Fruit fly (Drosophila melanogaster) whole organism, embryonic: ENCODE data around the gene CG11811.

ENCODE experiments used
- Bteb2 ChIP-seq: fragments of 200-800 bp; sonication (Bioruptor generic); optimal IDR thresholded peaks from 2 replicates; lab custom pipeline; 2016; ENCODE audit warnings: missing biosample characterization, missing genetic modification characterization
- CG10274 ChIP-seq: fragments of 200-800 bp; sonication (Bioruptor generic); optimal IDR thresholded peaks from 3 replicates; lab custom pipeline; 2017; ENCODE audit warnings: missing biosample characterization, mild to moderate bottlenecking, missing genetic modification characterization
- CG10366 ChIP-seq: fragments of 200-800 bp; sonication (Bioruptor generic); IDR thresholded peaks from 2 replicates; pipeline ENCODE4 v1.3.6; 2022; ENCODE audit warnings: missing biosample characterization, missing genetic modification characterization
- CG11456 ChIP-seq: fragments of 200-800 bp; sonication (Bioruptor generic); IDR thresholded peaks from 3 replicates; pipeline ENCODE4 v1.3.6; 2022; ENCODE audit warnings: missing biosample characterization, missing genetic modification characterization
- CG11504 ChIP-seq: fragments of 200-800 bp; sonication (Bioruptor generic); optimal IDR thresholded peaks from 3 replicates; lab custom pipeline; 2019; ENCODE audit warnings: missing biosample characterization, mild to moderate bottlenecking, missing genetic modification characterization, moderate library complexity
- CG11696 ChIP-seq: fragments of 200-800 bp; sonication (Bioruptor generic); IDR thresholded peaks from 2 replicates; pipeline ENCODE4 v1.3.6; 2022; ENCODE audit warnings: missing biosample characterization, missing genetic modification characterization
- CG12744 ChIP-seq: fragments of 200-800 bp; sonication (Bioruptor generic); optimal IDR thresholded peaks from 2 replicates; lab custom pipeline; 2016; ENCODE audit warnings: missing biosample characterization, missing genetic modification characterization
- CG1647 ChIP-seq: fragments of 200-800 bp; sonication (Bioruptor generic); optimal IDR thresholded peaks from 3 replicates; lab custom pipeline; 2016; ENCODE audit warnings: missing biosample characterization, missing genetic modification characterization
- CG16815 ChIP-seq: fragments of 200-800 bp; sonication (Bioruptor generic); optimal IDR thresholded peaks from 3 replicates; lab custom pipeline; 2017; ENCODE audit warnings: missing biosample characterization, mild to moderate bottlenecking, missing genetic modification characterization
- CG16863 ChIP-seq: fragments of 200-800 bp; sonication (Bioruptor generic); optimal IDR thresholded peaks from 3 replicates; lab custom pipeline; 2016; ENCODE audit warnings: missing biosample characterization, missing genetic modification characterization
- CG17186 ChIP-seq: fragments of 200-800 bp; sonication (Bioruptor generic); optimal IDR thresholded peaks from 3 replicates; lab custom pipeline; 2017; ENCODE audit warnings: missing biosample characterization, missing genetic modification reagents, missing genetic modification characterization
- CG1792 ChIP-seq: fragments of 200-800 bp; sonication (Bioruptor generic); optimal IDR thresholded peaks from 2 replicates; lab custom pipeline; 2016; ENCODE audit warnings: missing biosample characterization, missing genetic modification characterization
- CG18619 ChIP-seq: fragments of 200-800 bp; sonication (Bioruptor generic); optimal IDR thresholded peaks from 3 replicates; lab custom pipeline; 2017; ENCODE audit warnings: missing biosample characterization, mild to moderate bottlenecking, missing genetic modification characterization
- CG30020 ChIP-seq: fragments of 200-800 bp; optimal IDR thresholded peaks from 2 replicates; lab custom pipeline; 2019; ENCODE audit warnings: missing biosample characterization, mild to moderate bottlenecking, missing genetic modification characterization, moderate library complexity
- CG3407 ChIP-seq: fragments of 200-800 bp; sonication (Bioruptor generic); optimal IDR thresholded peaks from 2 replicates; lab custom pipeline; 2018; ENCODE audit warnings: missing biosample characterization, mild to moderate bottlenecking, missing genetic modification characterization
- CG3847 ChIP-seq: fragments of 200-800 bp; sonication (Bioruptor generic); IDR thresholded peaks from 2 replicates; pipeline ENCODE4 v1.3.6; 2022; ENCODE audit warnings: missing biosample characterization, missing genetic modification characterization
- CG4360 ChIP-seq: fragments of 200-800 bp; sonication (Bioruptor generic); IDR thresholded peaks from 2 replicates; pipeline ENCODE4 v1.3.6; 2022; ENCODE audit warnings: missing biosample characterization, missing genetic modification characterization
- CG43689 ChIP-seq: fragments of 200-800 bp; sonication (Bioruptor generic); IDR thresholded peaks from 2 replicates; pipeline ENCODE4 v1.3.6; 2022; ENCODE audit warnings: missing biosample characterization, missing genetic modification characterization
- CHES-1-like ChIP-seq: fragments of 200-800 bp; sonication (Bioruptor generic); optimal IDR thresholded peaks from 2 replicates; lab custom pipeline; 2016; ENCODE audit warnings: missing biosample characterization, missing genetic modification characterization
- CoRest ChIP-seq: fragments of 200-800 bp; sonication (Bioruptor generic); optimal IDR thresholded peaks from 3 replicates; lab custom pipeline; 2018; ENCODE audit warnings: missing biosample characterization, mild to moderate bottlenecking, missing genetic modification characterization, moderate library complexity
- Dip2 ChIP-seq: fragments of 200-800 bp; sonication (Bioruptor generic); IDR thresholded peaks from 2 replicates; pipeline ENCODE4 v1.3.6; 2022; ENCODE audit warnings: missing biosample characterization, missing genetic modification characterization
- Dref ChIP-seq: fragments of 200-800 bp; sonication (Bioruptor generic); IDR thresholded peaks from 2 replicates; pipeline ENCODE4 v1.3.6; 2022; ENCODE audit warnings: missing biosample characterization, missing genetic modification characterization
- Elba2 ChIP-seq: fragments of 200-800 bp; sonication (Bioruptor generic); optimal IDR thresholded peaks from 3 replicates; lab custom pipeline; 2016; ENCODE audit warnings: missing biosample characterization, missing genetic modification characterization
- Gsc ChIP-seq: fragments of 200-800 bp; sonication (Bioruptor generic); IDR thresholded peaks from 2 replicates; pipeline ENCODE4 v1.3.6; 2022; ENCODE audit warnings: missing biosample characterization, missing genetic modification characterization
- H15 ChIP-seq: fragments of 200-800 bp; sonication (Bioruptor generic); IDR thresholded peaks from 3 replicates; pipeline ENCODE4 v1.3.6; 2022; ENCODE audit warnings: missing biosample characterization, missing genetic modification characterization
- HLH4C ChIP-seq: fragments of 200-800 bp; sonication (Bioruptor generic); IDR thresholded peaks from 3 replicates; pipeline ENCODE4 v1.3.6; 2022; ENCODE audit warnings: missing biosample characterization, missing genetic modification characterization; ENCODE audit not compliant: partially characterized antibody
- HmgD ChIP-seq: fragments of 200-800 bp; sonication (Bioruptor generic); optimal IDR thresholded peaks from 3 replicates; lab custom pipeline; 2016; ENCODE audit warnings: missing biosample characterization, missing genetic modification characterization
- Lim3 ChIP-seq: fragments of 200-800 bp; sonication (Bioruptor generic); IDR thresholded peaks from 2 replicates; pipeline ENCODE4 v1.3.6; 2022; ENCODE audit warnings: missing biosample characterization, missing genetic modification characterization
- Mes4 ChIP-seq: fragments of 200-800 bp; sonication (Bioruptor generic); optimal IDR thresholded peaks from 2 replicates; lab custom pipeline; 2016; ENCODE audit warnings: missing biosample characterization, missing genetic modification characterization
- Mrtf ChIP-seq: fragments of 200-800 bp; sonication (Bioruptor generic); IDR thresholded peaks from 3 replicates; pipeline ENCODE4 v1.3.6; 2022; ENCODE audit warnings: missing biosample characterization, missing genetic modification characterization
- NC2α ChIP-seq: fragments of 200-800 bp; sonication (Bioruptor generic); optimal IDR thresholded peaks from 2 replicates; lab custom pipeline; 2016; ENCODE audit warnings: missing biosample characterization, missing genetic modification characterization
- Neu2 ChIP-seq: fragments of 200-800 bp; sonication (Bioruptor generic); optimal IDR thresholded peaks from 3 replicates; lab custom pipeline; 2016; ENCODE audit warnings: missing biosample characterization, missing genetic modification characterization, borderline replicate concordance
- Oaz ChIP-seq: fragments of 200-800 bp; sonication (Bioruptor generic); IDR thresholded peaks from 2 replicates; pipeline ENCODE4 v1.3.6; 2022; ENCODE audit warnings: missing biosample characterization, missing genetic modification characterization
- Opbp ChIP-seq: fragments of 200-800 bp; sonication (Bioruptor generic); IDR thresholded peaks from 3 replicates; pipeline ENCODE4 v1.3.6; 2022; ENCODE audit warnings: missing biosample characterization, missing genetic modification characterization; ENCODE audit not compliant: partially characterized antibody
- Pdp1 ChIP-seq, 2 experiments: fragments of 200-800 bp; sonication (Bioruptor generic); optimal IDR thresholded peaks; 3 replicates each; lab custom pipeline; 2016; ENCODE audit warnings: missing biosample characterization in 2 of 2, missing genetic modification characterization in 2 of 2, mild to moderate bottlenecking in 1 of 2, moderate library complexity in 1 of 2
- Scr ChIP-seq: fragments of 200-800 bp; sonication (Bioruptor generic); IDR thresholded peaks from 2 replicates; pipeline ENCODE4 v1.3.6; 2022; ENCODE audit warnings: missing biosample characterization, missing genetic modification characterization; ENCODE audit not compliant: partially characterized antibody
- bcd ChIP-seq: fragments of 200-800 bp; sonication (Bioruptor generic); optimal IDR thresholded peaks from 2 replicates; lab custom pipeline; 2017; ENCODE audit warnings: missing biosample characterization, mild to moderate bottlenecking, missing genetic modification characterization
- fd3F ChIP-seq: fragments of 200-800 bp; sonication (Bioruptor generic); optimal IDR thresholded peaks from 2 replicates; lab custom pipeline; 2018; ENCODE audit warnings: missing biosample characterization, mild to moderate bottlenecking, missing genetic modification characterization, moderate library complexity
- hkb ChIP-seq, 2 experiments: fragments of 200-800 bp in 1 of 2; fragments of >200 bp in 1 of 2; sonication (Bioruptor generic) in 1 of 2; IDR thresholded peaks in 1 of 2; optimal IDR thresholded peaks in 1 of 2; 2 replicates each; pipeline versions ENCODE4 v1.3.6 to Lab custom; 2017 to 2022; ENCODE audit warnings: missing biosample characterization in 1 of 2, missing genetic modification characterization in 1 of 2
- lab ChIP-seq: fragments of 200-800 bp; sonication (Bioruptor generic); optimal IDR thresholded peaks from 3 replicates; lab custom pipeline; 2017; ENCODE audit warnings: missing biosample characterization, missing genetic modification characterization, mild to moderate bottlenecking, moderate library complexity, missing genetic modification reagents
- odd ChIP-seq: fragments of 200-800 bp; sonication (Bioruptor generic); optimal IDR thresholded peaks from 2 replicates; lab custom pipeline; 2017; ENCODE audit warnings: missing biosample characterization, mild to moderate bottlenecking, missing genetic modification characterization
- pnt ChIP-seq: fragments of 200-800 bp; sonication (Bioruptor generic); optimal IDR thresholded peaks from 3 replicates; lab custom pipeline; 2016; ENCODE audit warnings: missing biosample characterization, missing genetic modification characterization
- run ChIP-seq: fragments of 200-800 bp; sonication (Bioruptor generic); optimal IDR thresholded peaks from 3 replicates; lab custom pipeline; 2018; ENCODE audit warnings: missing biosample characterization, mild to moderate bottlenecking, missing genetic modification characterization
- sim ChIP-seq: fragments of 200-800 bp; sonication (Bioruptor generic); IDR thresholded peaks from 2 replicates; pipeline ENCODE4 v1.3.6; 2022; ENCODE audit warnings: missing biosample characterization, missing genetic modification characterization
- wor ChIP-seq: fragments of 200-800 bp; sonication (Bioruptor generic); IDR thresholded peaks from 2 replicates; pipeline ENCODE4 v1.3.6; 2022; ENCODE audit warnings: missing biosample characterization, missing genetic modification characterization
- yki ChIP-seq: fragments of >200 bp; optimal IDR thresholded peaks from 3 replicates; lab custom pipeline; 2018
- zfh1 ChIP-seq: fragments of 200-800 bp; sonication (Bioruptor generic); IDR thresholded peaks from 3 replicates; pipeline ENCODE4 v1.3.6; 2022; ENCODE audit warnings: missing biosample characterization, missing genetic modification characterization

CG11811 gene

dm6 chr3L:10656451-10657198 lies 34.2 kb upstream of the CG11811 start (continued):
- TF ChIP-seq fd3F (GFP tag; lab: Kevin White, UChicago) (peak; percentile 69), CG12744 (GFP tag; lab: Kevin White, UChicago) (peak; percentile 53), CG17186 (GFP tag; lab: Kevin White, UChicago) (no peak), sim (peak; percentile 48; the same call in 1 of the 2 replicates), CG4360 (GFP tag; lab: Robert Waterston, UW) (peak; percentile 27; the same call in 1 of the 2 replicates), odd (GFP tag; lab: Kevin White, UChicago) (peak; percentile 70), NC2α (GFP tag; lab: Kevin White, UChicago) (peak; percentile 63), Neu2 (GFP tag; lab: Kevin White, UChicago) (no peak), pnt (GFP tag; lab: Kevin White, UChicago) (peak; percentile 41), CoRest (peak; percentile 63), CG11696 (peak; percentile 39; the same call in 1 of the 2 replicates), CG3847 (GFP tag; lab: Robert Waterston, UW) (no peak), Pdp1 (GFP tag; optimal IDR thresholded peaks at IDR 0.05; lab: Kevin White, UChicago) (peak; percentile 34 to 55), Gsc (GFP tag; lab: Robert Waterston, UW) (no peak), CHES-1-like (GFP tag; lab: Kevin White, UChicago) (peak; percentile 49), CG3407 (peak; percentile 80), Opbp (GFP tag; lab: Robert Waterston, UW) (no peak), CG30020 (tag; lab: Kevin White, UChicago) (no peak), CG16863 (GFP tag; lab: Kevin White, UChicago) (peak; percentile 40), HmgD (no peak), Mes4 (GFP tag; lab: Kevin White, UChicago) (peak; percentile 70), CG11504 (peak; percentile 65), H15 (GFP tag; lab: Robert Waterston, UW) (no peak), CG1792 (GFP tag; lab: Kevin White, UChicago) (peak; percentile 70), yki (no peak), CG1647 (peak; percentile 71), wor (no peak), Dip2 (GFP tag; lab: Robert Waterston, UW) (no peak), run (tag; lab: Kevin White, UChicago) (peak; percentile 23), Mrtf (GFP tag; lab: Robert Waterston, UW) (no peak), CG10274 (GFP tag; lab: Kevin White, UChicago) (peak; percentile 29), Oaz (GFP tag; lab: Robert Waterston, UW) (no peak), Lim3 (no peak), zfh1 (GFP tag; lab: Robert Waterston, UW) (peak; percentile 14; the same call in 1 of the 3 replicates), CG43689 (GFP tag; lab: Robert Waterston, UW) (no peak), HLH4C (GFP tag; lab: Robert Waterston, UW) (no peak), CG18619 (GFP tag; lab: Kevin White, UChicago) (peak; percentile 70), CG11456 (GFP tag; lab: Robert Waterston, UW) (no peak; the same call in 2 of the 3 replicates), lab (GFP tag; lab: Kevin White, UChicago) (peak; percentile 91), bcd (GFP tag; lab: Kevin White, UChicago) (peak; percentile 58), CG16815 (GFP tag; lab: Kevin White, UChicago) (no peak), Bteb2 (peak; percentile 18), Scr (no peak), CG10366 (GFP tag; lab: Robert Waterston, UW) (0 out of 2 replicates have a peak, but pooled peaks have one; percentile 15), hkb (optimal IDR thresholded peaks at IDR 0.05; lab: Kevin White, UChicago) (no peak), hkb (GFP tag; IDR thresholded peaks at IDR 0.05; lab: Robert Waterston, UW) (peak; percentile 76), Elba2 (GFP tag; lab: Kevin White, UChicago) (no peak), Dref (GFP tag; lab: Robert Waterston, UW) (no peak)
